Worm (Caenorhabditis elegans): Measurements from ENCODE around the gene svop-1.

svop-1 gene

ce11 chrIII:8885150-8885549 lies at the start of gene svop-1:
TSS of gene svop-1 (minus strand) at chrIII:8885488.
- TF ChIP-seq tra-4 (tag; optimal IDR thresholded peaks at IDR 0.05) (no peak), tbx-37 (GFP tag; conservative IDR thresholded peaks at IDR 0.05) (no peak), hmbx-1 (tag; optimal IDR thresholded peaks at IDR 0.05) (no peak), flt-1 (GFP tag; IDR thresholded peaks at IDR 0.05) (no peak), scrt-1 (GFP tag; IDR thresholded peaks at IDR 0.05) (no peak), tbx-11 (GFP tag; IDR thresholded peaks at IDR 0.05) (no peak)

- no peak for TF ChIP-seq sea-1 (GFP tag; conservative IDR thresholded peaks at IDR 0.05)
- no peak for TF ChIP-seq tbx-11 (GFP tag; IDR thresholded peaks at IDR 0.05)
- no peak for TF ChIP-seq scrt-1 (GFP tag; IDR thresholded peaks at IDR 0.05)
- TF ChIP-seq aly-1 (tag; optimal IDR thresholded peaks at IDR 0.05) = no peak
- no peak for TF ChIP-seq B0310.2 (tag; optimal IDR thresholded peaks at IDR 0.05)
- TF ChIP-seq ceh-36 (tag; optimal IDR thresholded peaks at IDR 0.05) = no peak
- TF ChIP-seq hmg-4 (GFP tag; optimal IDR thresholded peaks at IDR 0.05) = no peak
- TF ChIP-seq ets-7 (tag; optimal IDR thresholded peaks at IDR 0.05) = no peak
- no peak for TF ChIP-seq F13C5.2 (tag; optimal IDR thresholded peaks at IDR 0.05)
- no peak for TF ChIP-seq flt-1 (GFP tag; IDR thresholded peaks at IDR 0.05)
- no peak for TF ChIP-seq pes-1 (GFP tag; IDR thresholded peaks at IDR 0.05)
- TF ChIP-seq tra-4 (tag; optimal IDR thresholded peaks at IDR 0.05) = no peak
Observed at ce11 chrIII:8934378-8934777, 49.1 kb upstream of the svop-1 start.

ce11 chrIII:8933696-8934095 lies 48.4 kb upstream of the svop-1 start:
- no peak for TF ChIP-seq ets-7 (tag; optimal IDR thresholded peaks at IDR 0.05)
- no peak for TF ChIP-seq F13C5.2 (tag; optimal IDR thresholded peaks at IDR 0.05)
- TF ChIP-seq scrt-1 (GFP tag; IDR thresholded peaks at IDR 0.05) = no peak
- no peak for TF ChIP-seq ama-1 (optimal IDR thresholded peaks at IDR 0.05)
- no peak for TF ChIP-seq ceh-13 (GFP tag; optimal IDR thresholded peaks at IDR 0.05)
- TF ChIP-seq pes-1 (GFP tag; IDR thresholded peaks at IDR 0.05) = no peak

ce11 chrIII:8929723-8930122 lies 44.4 kb upstream of the svop-1 start, which contains the start of gene arrd-15:
TSS of gene arrd-15 (plus strand) at chrIII:8930023.
- TF ChIP-seq pes-1 (GFP tag; IDR thresholded peaks at IDR 0.05) = no peak
- no peak for TF ChIP-seq hnd-1 (tag; optimal IDR thresholded peaks at IDR 0.05)
- TF ChIP-seq flt-1 (GFP tag; IDR thresholded peaks at IDR 0.05) = no peak
- TF ChIP-seq tbx-37 (GFP tag; conservative IDR thresholded peaks at IDR 0.05) = no peak
- TF ChIP-seq ets-7 (tag; optimal IDR thresholded peaks at IDR 0.05) = no peak
- TF ChIP-seq F13C5.2 (tag; optimal IDR thresholded peaks at IDR 0.05) = no peak
- TF ChIP-seq sea-1 (GFP tag; conservative IDR thresholded peaks at IDR 0.05) = no peak
- TF ChIP-seq tbx-11 (GFP tag; IDR thresholded peaks at IDR 0.05) = no peak
- TF ChIP-seq ceh-36 (tag; optimal IDR thresholded peaks at IDR 0.05) = no peak
- TF ChIP-seq ama-1 (optimal IDR thresholded peaks at IDR 0.05) = no peak
- TF ChIP-seq ceh-13 (GFP tag; optimal IDR thresholded peaks at IDR 0.05) = no peak
- no peak for TF ChIP-seq hmbx-1 (tag; optimal IDR thresholded peaks at IDR 0.05)
- no peak for TF ChIP-seq scrt-1 (GFP tag; IDR thresholded peaks at IDR 0.05)
- no peak for TF ChIP-seq B0310.2 (tag; optimal IDR thresholded peaks at IDR 0.05)

- TF ChIP-seq tbx-11 (GFP tag; IDR thresholded peaks at IDR 0.05) (no peak), ceh-36 (tag; optimal IDR thresholded peaks at IDR 0.05) (no peak), aly-1 (tag; optimal IDR thresholded peaks at IDR 0.05) (no peak), ets-7 (tag; optimal IDR thresholded peaks at IDR 0.05) (no peak)
Observed at ce11 chrIII:8926512-8926911, 41.2 kb upstream of the svop-1 start.

ce11 chrIII:8925539-8925938 lies 40.3 kb upstream of the svop-1 start:
- TF ChIP-seq aly-1 (tag; optimal IDR thresholded peaks at IDR 0.05) = no peak
- no peak for TF ChIP-seq flt-1 (GFP tag; IDR thresholded peaks at IDR 0.05)
- TF ChIP-seq tra-4 (tag; optimal IDR thresholded peaks at IDR 0.05) = no peak
- TF ChIP-seq hmg-4 (GFP tag; optimal IDR thresholded peaks at IDR 0.05) = no peak
- no peak for TF ChIP-seq hmbx-1 (tag; optimal IDR thresholded peaks at IDR 0.05)
- no peak for TF ChIP-seq scrt-1 (GFP tag; IDR thresholded peaks at IDR 0.05)
- no peak for TF ChIP-seq ets-7 (tag; optimal IDR thresholded peaks at IDR 0.05)
- no peak for TF ChIP-seq hnd-1 (tag; optimal IDR thresholded peaks at IDR 0.05)
- no peak for TF ChIP-seq B0310.2 (tag; optimal IDR thresholded peaks at IDR 0.05)
- no peak for TF ChIP-seq ceh-13 (GFP tag; optimal IDR thresholded peaks at IDR 0.05)
- TF ChIP-seq pes-1 (GFP tag; IDR thresholded peaks at IDR 0.05) = no peak
- no peak for TF ChIP-seq ceh-36 (tag; optimal IDR thresholded peaks at IDR 0.05)
- TF ChIP-seq tbx-11 (GFP tag; IDR thresholded peaks at IDR 0.05) = no peak
- TF ChIP-seq tbx-37 (GFP tag; conservative IDR thresholded peaks at IDR 0.05) = no peak

ce11 chrIII:8923937-8924336 lies 38.6 kb upstream of the svop-1 start, which contains the start of gene ZK637.12:
TSS of gene ZK637.12 (plus strand) at chrIII:8924237.
- TF ChIP-seq tbx-11 (GFP tag; IDR thresholded peaks at IDR 0.05) = no peak
- no peak for TF ChIP-seq flt-1 (GFP tag; IDR thresholded peaks at IDR 0.05)
- no peak for TF ChIP-seq B0310.2 (tag; optimal IDR thresholded peaks at IDR 0.05)
- no peak for TF ChIP-seq sea-1 (GFP tag; conservative IDR thresholded peaks at IDR 0.05)

- TF ChIP-seq F13C5.2 (tag; optimal IDR thresholded peaks at IDR 0.05) (no peak), B0310.2 (tag; optimal IDR thresholded peaks at IDR 0.05) (no peak), ets-7 (tag; optimal IDR thresholded peaks at IDR 0.05) (no peak), ama-1 (optimal IDR thresholded peaks at IDR 0.05) (no peak), hmg-4 (GFP tag; optimal IDR thresholded peaks at IDR 0.05) (no peak), tbx-11 (GFP tag; IDR thresholded peaks at IDR 0.05) (no peak), sea-1 (GFP tag; conservative IDR thresholded peaks at IDR 0.05) (no peak), aly-1 (tag; optimal IDR thresholded peaks at IDR 0.05) (no peak), hnd-1 (tag; optimal IDR thresholded peaks at IDR 0.05) (no peak), tra-4 (tag; optimal IDR thresholded peaks at IDR 0.05) (no peak), pes-1 (GFP tag; IDR thresholded peaks at IDR 0.05) (no peak), flt-1 (GFP tag; IDR thresholded peaks at IDR 0.05) (no peak), hmbx-1 (tag; optimal IDR thresholded peaks at IDR 0.05) (no peak), scrt-1 (GFP tag; IDR thresholded peaks at IDR 0.05) (no peak), ceh-36 (tag; optimal IDR thresholded peaks at IDR 0.05) (no peak), tbx-37 (GFP tag; conservative IDR thresholded peaks at IDR 0.05) (no peak), ceh-13 (GFP tag; optimal IDR thresholded peaks at IDR 0.05) (no peak)
Observed at ce11 chrIII:8923240-8923734, 38.0 kb upstream of the svop-1 start, which contains the start of gene glb-1. TSS of gene glb-1 (minus strand) at chrIII:8923290.
